Worm (Caenorhabditis elegans): ENCODE measurements around the gene K09F5.4.

DNA sequence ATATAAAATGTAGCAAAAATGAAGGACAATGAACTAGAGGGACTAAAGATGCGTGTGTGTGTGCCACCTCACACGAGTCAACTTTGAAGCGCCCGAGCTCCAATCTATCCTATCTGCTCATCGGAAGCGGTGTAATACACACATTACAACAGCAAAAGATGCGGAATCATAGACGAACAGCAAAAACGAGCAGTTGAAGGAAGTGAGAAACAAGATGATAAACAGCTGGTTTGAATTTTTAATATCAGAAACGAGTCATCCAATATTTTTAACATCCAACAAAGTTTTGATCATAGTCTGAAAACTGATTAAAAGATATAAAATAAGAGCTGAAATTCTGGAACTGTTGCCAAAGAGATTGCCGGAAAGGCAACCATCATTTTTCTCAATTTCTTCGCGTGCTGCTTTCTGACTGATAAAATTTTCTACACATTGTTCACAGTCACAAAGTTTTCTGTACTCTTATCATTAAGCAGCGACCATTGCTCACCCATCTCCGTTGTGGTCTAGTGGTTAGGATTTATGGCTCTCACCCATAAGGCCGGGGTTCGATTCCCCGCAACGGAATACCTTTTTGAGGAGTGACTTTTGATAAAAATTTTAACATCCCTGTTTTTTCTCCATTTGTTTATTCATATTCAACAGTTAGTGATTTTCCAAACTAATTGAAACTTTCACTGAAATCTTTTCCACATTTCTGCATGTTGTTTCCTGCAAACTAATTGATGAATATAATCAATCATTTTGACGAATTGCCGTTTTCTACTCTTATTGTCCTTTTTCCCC is 29.8 kb downstream of the K09F5.4 start, which contains the start of gene stn-2:
- TF ChIP-seq ceh-36 (tag; optimal IDR thresholded peaks at IDR 0.05): no peak
- TF ChIP-seq ama-1 (optimal IDR thresholded peaks at IDR 0.05): no peak
- no peak for TF ChIP-seq ceh-13 (GFP tag; optimal IDR thresholded peaks at IDR 0.05)
- TF ChIP-seq tra-4 (tag; optimal IDR thresholded peaks at IDR 0.05): no peak
- no peak for TF ChIP-seq pes-1 (GFP tag; IDR thresholded peaks at IDR 0.05)
- no peak for TF ChIP-seq flt-1 (GFP tag; IDR thresholded peaks at IDR 0.05)
- TF ChIP-seq tbx-37 (GFP tag; conservative IDR thresholded peaks at IDR 0.05): no peak
- TF ChIP-seq sea-1 (GFP tag; conservative IDR thresholded peaks at IDR 0.05): no peak
- no peak for TF ChIP-seq ets-7 (tag; optimal IDR thresholded peaks at IDR 0.05)
- TF ChIP-seq aly-1 (tag; optimal IDR thresholded peaks at IDR 0.05): no peak
- TF ChIP-seq tbx-11 (GFP tag; IDR thresholded peaks at IDR 0.05): no peak
- TF ChIP-seq B0310.2 (tag; optimal IDR thresholded peaks at IDR 0.05): no peak
- TF ChIP-seq hmbx-1 (tag; optimal IDR thresholded peaks at IDR 0.05): no peak
- no peak for TF ChIP-seq hmg-4 (GFP tag; optimal IDR thresholded peaks at IDR 0.05)
